Fruit fly (Drosophila melanogaster): ENCODE data around the gene nkd.
A peak's percentile ranks its signal among the peaks of the same experiment; 100 is the strongest.

nkd gene

DNA sequence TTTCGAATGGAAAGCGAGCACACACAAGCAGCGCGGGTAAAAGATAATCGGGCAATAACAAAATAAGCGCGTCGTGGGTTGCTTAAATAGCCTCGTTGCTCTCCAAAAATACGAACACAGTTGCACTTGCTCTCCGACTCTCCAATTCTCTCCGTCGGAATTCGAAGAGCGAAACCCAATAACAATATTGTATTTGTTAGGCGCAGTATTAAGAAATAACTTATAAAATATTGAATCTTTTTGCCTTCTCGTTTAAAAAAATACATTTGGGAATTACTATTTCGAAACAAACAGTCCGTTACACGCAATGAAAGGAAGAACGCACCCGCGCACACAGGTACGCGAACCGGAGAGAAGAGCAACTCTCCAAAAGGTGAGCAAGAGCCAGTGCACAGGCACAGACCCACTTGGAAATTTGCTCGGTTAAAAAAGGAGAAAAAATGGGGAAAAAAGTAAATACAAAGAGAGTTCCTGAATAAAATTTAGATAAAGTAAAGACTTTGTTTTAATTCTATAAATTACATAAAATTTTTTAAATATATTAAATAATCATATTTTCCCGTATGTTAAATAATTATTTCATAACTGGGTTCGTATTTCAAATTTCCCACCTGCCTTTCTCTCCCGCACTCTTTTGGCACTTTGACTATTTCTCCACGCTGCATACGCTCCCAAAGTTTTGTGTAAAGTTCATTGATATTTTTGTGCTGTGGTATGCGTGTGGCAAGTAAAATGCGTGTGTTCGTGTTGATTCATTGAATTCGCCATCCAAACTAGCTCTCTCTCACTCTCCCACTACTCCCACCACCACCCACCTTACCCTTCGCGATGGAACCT, 41.3 kb upstream of the nkd start, which contains the start of gene Mkp3 (continued):
- TF ChIP-seq danr (GFP tag; IDR thresholded peaks at IDR 0.05) (peak; percentile 75; the same call in 1 of the 2 replicates), CG7271 (tag; optimal IDR thresholded peaks at IDR 0.05) (no peak), amos (GFP tag; IDR thresholded peaks at IDR 0.05; ENCODE audit: partially characterized antibody) (peak; percentile 48; the same call in 1 of the 2 replicates), dan (GFP tag; IDR thresholded peaks at IDR 0.05) (no peak), tup (GFP tag; optimal IDR thresholded peaks at IDR 0.05) (peak; percentile 42), Awh (GFP tag; IDR thresholded peaks at IDR 0.05) (peak; percentile 55), Dbx (GFP tag; IDR thresholded peaks at IDR 0.05) (peak; percentile 87), CG13624 (GFP tag; optimal IDR thresholded peaks at IDR 0.05) (no peak), CG10654 (GFP tag; optimal IDR thresholded peaks at IDR 0.05) (peak; percentile 71), Opbp (GFP tag; IDR thresholded peaks at IDR 0.05; ENCODE audit: partially characterized antibody) (no peak), CG2116 (GFP tag; optimal IDR thresholded peaks at IDR 0.05) (peak; percentile 41), en (GFP tag; optimal IDR thresholded peaks at IDR 0.05) (no peak), zf30C (GFP tag; optimal IDR thresholded peaks at IDR 0.05) (no peak), Hand (GFP tag; optimal IDR thresholded peaks at IDR 0.05) (peak; percentile 95), nmo (GFP tag; optimal IDR thresholded peaks at IDR 0.05) (peak; percentile 89), CG2120 (GFP tag; optimal IDR thresholded peaks at IDR 0.05) (peak; percentile 78), E2f2 (GFP tag; IDR thresholded peaks at IDR 0.05) (peak; percentile 74), CG2202 (tag; optimal IDR thresholded peaks at IDR 0.05) (peak; percentile 55), CG12155 (GFP tag; optimal IDR thresholded peaks at IDR 0.05) (peak; percentile 72), fd3F (GFP tag; optimal IDR thresholded peaks at IDR 0.05) (peak; percentile 85), Fer3 (tag; optimal IDR thresholded peaks at IDR 0.05) (peak; percentile 90), Pdp1 (GFP tag; optimal IDR thresholded peaks at IDR 0.05) (peak in 1 of 2 experiments; percentile 29), MESR4 (GFP tag; optimal IDR thresholded peaks at IDR 0.05) (no peak), Spps (tag; optimal IDR thresholded peaks at IDR 0.05) (peak; percentile 48), Side (GFP tag; optimal IDR thresholded peaks at IDR 0.05) (no peak), CG30020 (tag; optimal IDR thresholded peaks at IDR 0.05) (peak; percentile 58), H2.0 (GFP tag; IDR thresholded peaks at IDR 0.05) (peak; percentile 87), stwl (tag; optimal IDR thresholded peaks at IDR 0.05) (no peak), CG17912 (GFP tag; optimal IDR thresholded peaks at IDR 0.05) (no peak), ken (GFP tag; IDR thresholded peaks at IDR 0.05) (peak; percentile 80), vfl (GFP tag; optimal IDR thresholded peaks at IDR 0.05) (peak; percentile 11), D (optimal IDR thresholded peaks at IDR 0.05) (no peak), D (GFP tag; optimal IDR thresholded peaks at IDR 0.05) (peak; percentile 85), gcm (GFP tag; optimal IDR thresholded peaks at IDR 0.05) (peak; percentile 90), vnd (GFP tag; IDR thresholded peaks at IDR 0.05; ENCODE audit: partially characterized antibody) (no peak), CG3407 (GFP tag; optimal IDR thresholded peaks at IDR 0.05) (peak; percentile 79), Atf3 (GFP tag; optimal IDR thresholded peaks at IDR 0.05) (no peak), Mad (GFP tag; optimal IDR thresholded peaks at IDR 0.05) (peak; percentile 59), sisA (GFP tag; IDR thresholded peaks at IDR 0.05) (peak; percentile 79), sob (GFP tag; IDR thresholded peaks at IDR 0.05) (peak; percentile 90), Dref (GFP tag; IDR thresholded peaks at IDR 0.05) (no peak), CG8359 (GFP tag; optimal IDR thresholded peaks at IDR 0.05; ENCODE audit: borderline replicate concordance) (peak; percentile 49), sens-2 (GFP tag; IDR thresholded peaks at IDR 0.05) (no peak), CG12219 (GFP tag; optimal IDR thresholded peaks at IDR 0.05) (peak; percentile 82), pros (GFP tag; optimal IDR thresholded peaks at IDR 0.05) (no peak), CG7786 (GFP tag; optimal IDR thresholded peaks at IDR 0.05) (no peak), Dad (GFP tag; optimal IDR thresholded peaks at IDR 0.05) (no peak), CG15269 (tag; optimal IDR thresholded peaks at IDR 0.05) (peak; percentile 93), CG8765 (GFP tag; IDR thresholded peaks at IDR 0.05) (peak; percentile 77; the same call in 1 of the 2 replicates)
